Worm (Caenorhabditis elegans) whole organism, L2 larva: ENCODE results near the gene C26B2.8.

ENCODE experiments used
- Y55F3AM.14 ChIP-seq: fragments of 200-800 bp; sonication (Bioruptor generic); optimal IDR thresholded peaks from 2 replicates; lab custom pipeline; 2018; ENCODE audit warnings: mild to moderate bottlenecking, missing genetic modification characterization, missing compliant biosample characterization
- ZK546.5 ChIP-seq: sonication (generic microtip); optimal IDR thresholded peaks from 2 replicates; lab custom pipeline; 2017; ENCODE audit warnings: missing biosample characterization, missing genetic modification characterization
- alr-1 ChIP-seq: fragments of 150-350 bp; optimal IDR thresholded peaks from 2 replicates; lab custom pipeline; 2014; ENCODE audit warnings: missing biosample characterization, missing genetic modification characterization
- gmeb-1 ChIP-seq: fragments of 150-350 bp; optimal IDR thresholded peaks from 2 replicates; lab custom pipeline; 2014; ENCODE audit warnings: missing biosample characterization, missing genetic modification characterization
- mdl-1 ChIP-seq, 2 experiments: fragments of 150-350 bp in 1 of 2; sonication (generic microtip) in 1 of 2; optimal IDR thresholded peaks; 2 replicates each; lab custom pipeline; 2017; ENCODE audit warnings: missing biosample characterization in 2 of 2, missing genetic modification characterization in 2 of 2
- nhr-12 ChIP-seq: fragments of 150-350 bp; optimal IDR thresholded peaks from 2 replicates; lab custom pipeline; 2014; ENCODE audit warnings: missing biosample characterization, missing genetic modification characterization
- skn-1 ChIP-seq: sonication (generic microtip); optimal IDR thresholded peaks from 2 replicates; lab custom pipeline; 2017; ENCODE audit warnings: missing biosample characterization, missing genetic modification characterization

Gene C26B2.8

ce11 chrIV:8061267-8061666 is 47.3 kb downstream of the C26B2.8 start:
- no peak for TF ChIP-seq skn-1
- no peak for TF ChIP-seq gmeb-1 (tag; lab: Kevin White, UChicago)

ce11 chrIV:8062359-8062758 is 48.4 kb downstream of the C26B2.8 start, which contains the start of gene sax-7:
TSS of gene sax-7 (plus strand) at chrIV:8062659.
- TF ChIP-seq ZK546.5 (tag; lab: Kevin White, UChicago) (no peak), nhr-12 (tag; lab: Kevin White, UChicago) (no peak), alr-1 (tag; lab: Kevin White, UChicago) (no peak), Y55F3AM.14 (GFP tag; lab: Kevin White, UChicago) (no peak), mdl-1 (tag; optimal IDR thresholded peaks at IDR 0.05; lab: Kevin White, UChicago) (no peak)
